Worm (Caenorhabditis elegans): ENCODE results near the gene F44D12.2.
"Not testable (repeated sequence)": the region's sequence is repeated elsewhere in the genome, so short reads cannot be mapped to it uniquely, and the experiment has no call there.

Gene F44D12.2

DNA sequence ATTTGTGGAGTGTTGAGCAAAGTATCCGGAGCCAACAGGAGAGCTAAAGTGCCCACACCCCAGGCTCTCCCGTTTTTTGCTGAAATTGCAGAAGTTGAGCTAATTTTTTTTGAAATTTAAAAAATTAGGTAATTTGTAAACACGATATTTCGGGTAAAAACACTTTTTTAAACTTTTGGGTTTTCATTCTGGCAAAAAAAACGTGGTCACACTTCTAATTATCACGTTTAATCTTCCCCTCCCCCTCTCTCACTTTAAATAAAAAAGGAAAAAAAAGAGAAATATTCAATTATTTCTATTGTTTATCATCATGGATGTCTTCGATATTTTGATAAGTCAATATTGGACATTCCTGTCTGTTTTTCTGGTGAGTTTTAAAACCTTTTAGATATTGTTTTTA is 15.5 kb upstream of the F44D12.2 start, which contains the start of gene F44D12.6:
Gene F44D12.6 (plus strand): TSS at position 301 of the 400 bp plus-strand sequence.
- no peak for TF ChIP-seq ama-1 (optimal IDR thresholded peaks at IDR 0.05)

DNA sequence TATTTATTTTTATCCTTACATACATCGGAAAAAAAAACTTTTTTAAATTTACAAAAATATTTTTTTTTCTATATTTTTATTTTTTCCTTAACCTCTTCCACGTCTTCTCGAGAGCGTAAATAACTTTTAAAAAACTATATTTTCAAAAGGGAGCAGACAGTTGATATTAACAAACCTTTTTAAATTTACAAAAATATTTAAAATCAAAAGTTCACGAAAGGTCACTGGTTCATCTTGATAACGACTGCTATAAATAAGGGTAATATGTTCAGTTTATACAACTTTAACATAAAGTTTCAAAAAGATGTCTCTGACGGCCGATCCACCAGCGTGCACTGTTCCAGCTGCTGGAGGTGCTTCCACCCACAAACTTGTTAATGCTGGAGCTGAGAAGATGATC is 11.2 kb upstream of the F44D12.2 start, which contains the start of the genes F44D12.16 and msd-2:
Gene F44D12.16 (plus strand): TSS at position 301 of the 400 bp plus-strand sequence.
Gene msd-2 (plus strand): TSS at position 305 of the 400 bp plus-strand sequence.
- TF ChIP-seq hmg-4 (GFP tag; optimal IDR thresholded peaks at IDR 0.05); flt-1 (GFP tag; IDR thresholded peaks at IDR 0.05); scrt-1 (GFP tag; IDR thresholded peaks at IDR 0.05): not testable (repeated sequence)

DNA sequence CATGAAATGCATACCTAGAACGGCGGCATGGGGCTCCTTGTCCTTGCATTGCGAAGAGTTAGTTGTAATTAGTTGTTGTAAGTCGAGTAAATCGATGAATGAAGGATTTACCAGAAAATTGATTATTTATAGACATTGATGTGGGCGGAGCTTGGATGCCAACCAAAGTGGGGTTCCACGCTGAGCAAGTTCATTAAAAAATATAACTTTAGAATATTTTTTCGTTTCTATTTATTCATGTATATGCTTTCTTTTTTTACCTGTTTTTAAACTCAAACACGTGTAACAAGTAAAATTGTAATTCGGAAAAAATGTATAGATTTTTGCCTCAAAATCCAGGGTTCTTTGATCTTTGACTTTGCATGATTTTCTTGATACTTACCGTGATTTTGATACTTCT is 10.0 kb upstream of the F44D12.2 start, which contains the start of gene gipc-2:
Gene gipc-2 (minus strand): TSS at position 101 of the 400 bp plus-strand sequence.
- TF ChIP-seq hmg-4 (GFP tag; optimal IDR thresholded peaks at IDR 0.05): no peak
- no peak for TF ChIP-seq tbx-11 (GFP tag; IDR thresholded peaks at IDR 0.05)
- no peak for TF ChIP-seq ama-1 (optimal IDR thresholded peaks at IDR 0.05)
- TF ChIP-seq pes-1 (GFP tag; IDR thresholded peaks at IDR 0.05): no peak
- no peak for TF ChIP-seq hmbx-1 (tag; optimal IDR thresholded peaks at IDR 0.05)
- TF ChIP-seq aly-1 (tag; optimal IDR thresholded peaks at IDR 0.05): no peak
- no peak for TF ChIP-seq tra-4 (tag; optimal IDR thresholded peaks at IDR 0.05)
- TF ChIP-seq flt-1 (GFP tag; IDR thresholded peaks at IDR 0.05): no peak
- TF ChIP-seq hnd-1 (tag; optimal IDR thresholded peaks at IDR 0.05): no peak
- TF ChIP-seq tbx-37 (GFP tag; conservative IDR thresholded peaks at IDR 0.05): no peak
- no peak for TF ChIP-seq sea-1 (GFP tag; conservative IDR thresholded peaks at IDR 0.05)
- no peak for TF ChIP-seq B0310.2 (tag; optimal IDR thresholded peaks at IDR 0.05)
- TF ChIP-seq F13C5.2 (tag; optimal IDR thresholded peaks at IDR 0.05): no peak
- no peak for TF ChIP-seq scrt-1 (GFP tag; IDR thresholded peaks at IDR 0.05)
- no peak for TF ChIP-seq ets-7 (tag; optimal IDR thresholded peaks at IDR 0.05)
- TF ChIP-seq ceh-36 (tag; optimal IDR thresholded peaks at IDR 0.05): no peak
- TF ChIP-seq ceh-13 (GFP tag; optimal IDR thresholded peaks at IDR 0.05): no peak

DNA sequence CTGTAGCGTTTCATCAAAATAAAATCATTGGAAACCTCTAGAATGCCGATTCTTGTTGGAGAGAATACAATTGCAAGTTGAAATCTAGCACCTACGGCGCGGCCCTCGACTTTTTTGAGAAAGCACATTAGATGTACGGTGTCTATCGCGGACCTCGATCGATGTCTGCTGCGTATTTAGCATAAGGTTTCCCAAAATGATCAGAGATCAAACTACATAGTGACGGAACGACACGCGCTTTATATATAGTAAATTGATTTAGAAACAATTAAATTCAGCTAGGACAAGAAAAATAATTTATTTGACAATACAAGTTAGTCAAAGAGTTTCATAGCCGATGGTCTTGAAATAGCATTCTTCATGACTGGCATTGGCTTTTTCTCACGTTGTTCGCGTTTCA is 8.6 kb upstream of the F44D12.2 start:
- no peak for TF ChIP-seq ceh-36 (tag; optimal IDR thresholded peaks at IDR 0.05)
- no peak for TF ChIP-seq hnd-1 (tag; optimal IDR thresholded peaks at IDR 0.05)
- no peak for TF ChIP-seq flt-1 (GFP tag; IDR thresholded peaks at IDR 0.05)
- no peak for TF ChIP-seq F13C5.2 (tag; optimal IDR thresholded peaks at IDR 0.05)
- no peak for TF ChIP-seq ama-1 (optimal IDR thresholded peaks at IDR 0.05)
- TF ChIP-seq ceh-13 (GFP tag; optimal IDR thresholded peaks at IDR 0.05): no peak
- no peak for TF ChIP-seq hmg-4 (GFP tag; optimal IDR thresholded peaks at IDR 0.05)
- no peak for TF ChIP-seq scrt-1 (GFP tag; IDR thresholded peaks at IDR 0.05)
- no peak for TF ChIP-seq ets-7 (tag; optimal IDR thresholded peaks at IDR 0.05)
- TF ChIP-seq tbx-37 (GFP tag; conservative IDR thresholded peaks at IDR 0.05): no peak
- TF ChIP-seq B0310.2 (tag; optimal IDR thresholded peaks at IDR 0.05): no peak
- TF ChIP-seq aly-1 (tag; optimal IDR thresholded peaks at IDR 0.05): no peak
- no peak for TF ChIP-seq tbx-11 (GFP tag; IDR thresholded peaks at IDR 0.05)
- TF ChIP-seq tra-4 (tag; optimal IDR thresholded peaks at IDR 0.05): no peak
- TF ChIP-seq sea-1 (GFP tag; conservative IDR thresholded peaks at IDR 0.05): no peak
- TF ChIP-seq hmbx-1 (tag; optimal IDR thresholded peaks at IDR 0.05): no peak
- TF ChIP-seq pes-1 (GFP tag; IDR thresholded peaks at IDR 0.05): no peak

DNA sequence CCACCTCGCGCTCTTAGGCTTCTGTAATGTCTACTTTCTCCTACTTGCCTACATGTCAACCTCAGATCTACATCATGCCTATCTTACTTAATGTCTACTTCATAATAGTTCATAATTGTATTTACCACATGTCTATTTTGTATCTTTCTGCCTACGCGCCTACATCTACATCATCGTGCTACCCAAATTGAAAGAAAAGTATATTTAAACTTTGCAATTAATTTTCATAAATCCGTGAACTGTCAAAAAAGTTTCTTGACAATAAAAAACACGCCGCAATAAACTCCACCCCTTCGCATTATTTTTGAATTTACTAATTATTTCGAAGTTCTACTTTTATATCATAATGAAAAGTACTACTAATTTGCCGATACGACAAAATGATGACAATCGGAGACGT is 5.5 kb upstream of the F44D12.2 start, which contains the start of gene F44D12.8:
Gene F44D12.8 (plus strand): TSS at position 301 of the 400 bp plus-strand sequence.
- TF ChIP-seq flt-1 (GFP tag; IDR thresholded peaks at IDR 0.05) (no peak), B0310.2 (tag; optimal IDR thresholded peaks at IDR 0.05) (no peak), hmg-4 (GFP tag; optimal IDR thresholded peaks at IDR 0.05) (no peak), F13C5.2 (tag; optimal IDR thresholded peaks at IDR 0.05) (no peak), hnd-1 (tag; optimal IDR thresholded peaks at IDR 0.05) (no peak), sea-1 (GFP tag; conservative IDR thresholded peaks at IDR 0.05) (no peak), aly-1 (tag; optimal IDR thresholded peaks at IDR 0.05) (no peak), tbx-11 (GFP tag; IDR thresholded peaks at IDR 0.05) (no peak), scrt-1 (GFP tag; IDR thresholded peaks at IDR 0.05) (no peak)

DNA sequence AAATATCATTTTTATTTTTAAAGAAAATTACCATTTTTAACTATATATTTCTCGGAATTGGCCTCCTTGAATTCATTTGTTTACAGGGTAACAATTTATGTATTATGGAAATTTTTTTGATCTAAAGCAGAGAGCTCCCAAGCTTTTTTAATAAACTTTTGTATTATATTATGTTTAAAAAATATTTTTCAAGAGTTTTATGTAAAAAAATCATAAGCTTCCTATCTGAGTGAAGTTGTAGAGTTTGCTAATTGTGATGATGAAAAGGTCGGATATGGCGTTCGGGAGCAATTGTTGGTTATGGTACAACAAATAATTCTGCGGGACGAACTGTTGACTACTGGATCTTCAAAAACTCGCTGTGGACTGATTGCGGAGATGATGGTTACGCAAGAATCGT is 3.8 kb upstream of the F44D12.2 start, which contains the start of gene F44D12.19:
Gene F44D12.19 (plus strand): TSS at position 301 of the 400 bp plus-strand sequence.
- no peak for TF ChIP-seq B0310.2 (tag; optimal IDR thresholded peaks at IDR 0.05)
- TF ChIP-seq ets-7 (tag; optimal IDR thresholded peaks at IDR 0.05): no peak
- TF ChIP-seq tbx-37 (GFP tag; conservative IDR thresholded peaks at IDR 0.05): no peak
- TF ChIP-seq pes-1 (GFP tag; IDR thresholded peaks at IDR 0.05): no peak
- TF ChIP-seq hmbx-1 (tag; optimal IDR thresholded peaks at IDR 0.05): no peak
- TF ChIP-seq aly-1 (tag; optimal IDR thresholded peaks at IDR 0.05): no peak
- TF ChIP-seq tbx-11 (GFP tag; IDR thresholded peaks at IDR 0.05): no peak
- TF ChIP-seq ceh-13 (GFP tag; optimal IDR thresholded peaks at IDR 0.05): no peak
- TF ChIP-seq ceh-36 (tag; optimal IDR thresholded peaks at IDR 0.05): no peak
- TF ChIP-seq ama-1 (optimal IDR thresholded peaks at IDR 0.05): no peak
- TF ChIP-seq sea-1 (GFP tag; conservative IDR thresholded peaks at IDR 0.05): no peak
- no peak for TF ChIP-seq tra-4 (tag; optimal IDR thresholded peaks at IDR 0.05)
- no peak for TF ChIP-seq flt-1 (GFP tag; IDR thresholded peaks at IDR 0.05)
- no peak for TF ChIP-seq scrt-1 (GFP tag; IDR thresholded peaks at IDR 0.05)
- TF ChIP-seq hmg-4 (GFP tag; optimal IDR thresholded peaks at IDR 0.05): no peak
- no peak for TF ChIP-seq hnd-1 (tag; optimal IDR thresholded peaks at IDR 0.05)
- no peak for TF ChIP-seq F13C5.2 (tag; optimal IDR thresholded peaks at IDR 0.05)

DNA sequence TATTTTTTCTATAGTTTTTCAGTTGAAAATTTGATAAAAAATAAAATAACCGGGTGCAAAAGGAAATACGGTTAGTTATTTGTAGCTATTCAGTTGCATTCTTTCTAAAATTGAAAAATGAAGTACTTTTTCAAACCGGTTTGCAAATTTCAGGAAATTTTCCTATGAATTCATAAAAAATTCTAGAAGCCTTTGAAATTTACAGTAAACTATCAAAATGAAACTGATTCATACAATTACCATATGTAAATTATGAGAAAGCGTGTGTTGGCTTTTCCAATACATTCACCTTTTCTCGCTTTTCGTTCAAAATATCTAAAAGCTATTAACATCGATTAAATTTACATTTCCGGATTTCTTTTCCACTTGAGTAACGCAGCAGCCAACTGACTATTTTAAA is 556 bp downstream of the F44D12.2 start, which contains the start of gene ent-7:
Gene ent-7 (plus strand): TSS at position 301 of the 400 bp plus-strand sequence.
- TF ChIP-seq hnd-1 (tag; optimal IDR thresholded peaks at IDR 0.05) (no peak), tbx-11 (GFP tag; IDR thresholded peaks at IDR 0.05) (no peak), tbx-37 (GFP tag; conservative IDR thresholded peaks at IDR 0.05) (no peak)

DNA sequence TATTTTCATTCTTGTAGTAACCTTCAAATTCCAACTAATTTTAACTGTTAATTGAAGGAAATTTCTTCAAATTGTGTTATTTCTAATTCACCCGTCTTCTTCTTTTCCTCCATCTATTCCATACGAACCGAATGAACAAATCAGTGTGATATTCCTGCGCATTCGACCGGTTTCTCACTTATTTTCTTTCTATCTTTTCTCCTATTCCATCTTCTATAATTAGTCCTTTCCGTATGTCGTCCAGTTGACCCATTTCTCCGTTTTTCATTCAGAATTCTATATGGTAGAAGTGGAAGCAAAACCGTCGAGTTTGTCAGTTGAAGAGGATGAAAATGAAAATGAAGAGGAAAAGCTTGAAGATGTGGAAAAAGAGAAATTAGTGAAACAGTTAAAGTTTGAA is 8.0 kb downstream of the F44D12.2 start, which contains the start of gene magu-4:
Gene magu-4 (plus strand): TSS at position 218 of the 400 bp plus-strand sequence.
- no peak for TF ChIP-seq aly-1 (tag; optimal IDR thresholded peaks at IDR 0.05)
- no peak for TF ChIP-seq ceh-36 (tag; optimal IDR thresholded peaks at IDR 0.05)
- TF ChIP-seq tbx-37 (GFP tag; conservative IDR thresholded peaks at IDR 0.05): no peak
- TF ChIP-seq sea-1 (GFP tag; conservative IDR thresholded peaks at IDR 0.05): no peak
- no peak for TF ChIP-seq scrt-1 (GFP tag; IDR thresholded peaks at IDR 0.05)
- no peak for TF ChIP-seq hnd-1 (tag; optimal IDR thresholded peaks at IDR 0.05)
- TF ChIP-seq flt-1 (GFP tag; IDR thresholded peaks at IDR 0.05): no peak
- no peak for TF ChIP-seq hmbx-1 (tag; optimal IDR thresholded peaks at IDR 0.05)
- no peak for TF ChIP-seq ama-1 (optimal IDR thresholded peaks at IDR 0.05)
- TF ChIP-seq B0310.2 (tag; optimal IDR thresholded peaks at IDR 0.05): no peak
- TF ChIP-seq hmg-4 (GFP tag; optimal IDR thresholded peaks at IDR 0.05): no peak

Data from whole organism, early embryonic.